Fruit fly (Drosophila melanogaster): ENCODE results near the gene CG3168.

dm6 chrX:6688620-6689400, 51.0 kb downstream of the CG3168 start, which contains the start of gene CG3184:
- TF ChIP-seq tj (GFP tag; optimal IDR thresholded peaks at IDR 0.05): peak; percentile 8
- peak; percentile 12 for TF ChIP-seq Mnt (GFP tag; optimal IDR thresholded peaks at IDR 0.05)
- no peak for TF ChIP-seq kay (GFP tag; ENCODE audit: borderline replicate concordance)
